7 fruit fly cellular contexts compared by ENCODE assay signal in the genomic region with DNA sequence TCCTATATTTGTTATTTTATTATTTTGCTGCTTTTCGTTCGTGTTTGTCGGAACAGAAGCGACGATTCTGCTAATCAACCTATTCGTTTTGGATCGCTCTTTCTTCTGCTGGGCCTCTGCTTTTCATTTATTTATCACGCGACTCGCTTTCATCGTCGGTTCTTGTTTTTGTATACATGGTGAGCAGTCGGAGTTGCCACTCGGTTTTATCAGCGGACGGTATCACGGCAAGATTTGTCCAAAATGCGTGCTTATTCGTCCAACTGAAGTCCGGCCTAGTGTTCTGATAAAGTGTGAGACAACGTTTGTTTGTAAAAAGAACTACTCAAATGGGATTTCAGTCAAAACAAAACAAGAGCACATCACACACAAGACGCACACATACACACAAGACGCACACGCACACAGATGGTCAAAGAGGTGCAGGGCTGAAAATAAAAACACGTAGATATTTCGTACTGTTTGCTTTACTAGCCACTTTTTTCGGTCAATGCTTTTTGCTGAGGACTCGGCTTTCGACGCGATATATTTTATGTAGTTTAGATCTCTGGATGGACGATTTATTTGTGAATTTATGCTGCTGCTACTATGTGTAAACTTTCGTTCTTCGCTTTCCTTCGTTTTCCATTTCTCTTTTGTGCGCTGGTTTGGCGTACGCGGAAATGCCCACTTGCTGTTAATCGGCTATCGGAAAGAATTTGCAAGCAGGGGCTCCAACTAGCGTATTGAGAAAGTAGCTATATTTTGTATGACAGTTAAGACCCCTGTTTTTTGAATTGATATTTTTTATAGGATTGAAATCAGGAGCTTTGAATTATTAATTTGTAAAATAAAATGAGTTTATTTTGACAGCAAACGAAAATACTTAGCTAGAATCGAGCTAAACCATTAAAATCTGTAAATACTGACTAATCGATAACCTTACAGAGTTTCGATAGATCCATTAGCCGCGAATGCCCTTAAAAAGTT.
TF ChIP-seq lines count a peak whose summit lies in the region.

twin (minus strand) TSS at position 632 of the 969 bp plus-strand sequence.

- TF ChIP-seq CTCF in whole organism, embryonic (GFP tag; optimal IDR thresholded peaks at IDR 0.05; lab: Kevin White, UChicago), result peak; percentile 20

TF ChIP-seq in Kc167, 6 proteins besides CTCF, POLR2A, EP300 and RAD21:
- TF ChIP-seq psq (optimal IDR thresholded peaks at IDR 0.05; lab: Kevin White, UChicago), result peak; percentile 47
- no peak for TF ChIP-seq Sin3A (optimal IDR thresholded peaks at IDR 0.05; lab: Kevin White, UChicago)

TF ChIP-seq in whole organism, 6 proteins besides CTCF, POLR2A, EP300 and RAD21:
- TF ChIP-seq EcR (GFP tag; optimal IDR thresholded peaks at IDR 0.05; lab: Kevin White, UChicago) (no peak), pan (optimal IDR thresholded peaks at IDR 0.05; lab: Kevin White, UChicago) (peak; percentile 34)
TF ChIP-seq in whole organism: peak in this region for 1.

TF ChIP-seq in whole organism, adult, 20 proteins besides CTCF, POLR2A, EP300 and RAD21 (continues in another document):
- TF ChIP-seq CG12768 (GFP tag; optimal IDR thresholded peaks at IDR 0.05; lab: Kevin White, UChicago), result peak; percentile 3
- peak; percentile 45 for TF ChIP-seq Mnt (GFP tag; optimal IDR thresholded peaks at IDR 0.05; lab: Kevin White, UChicago)
- TF ChIP-seq CG7101 (tag; optimal IDR thresholded peaks at IDR 0.05; lab: Kevin White, UChicago), result peak; percentile 50
- peak; percentile 14 for TF ChIP-seq ovo (GFP tag; optimal IDR thresholded peaks at IDR 0.05; lab: Kevin White, UChicago)
- TF ChIP-seq cnc (optimal IDR thresholded peaks at IDR 0.05; lab: Kevin White, UChicago), result no peak
- TF ChIP-seq bab1 (GFP tag; optimal IDR thresholded peaks at IDR 0.05; lab: Kevin White, UChicago), result peak; percentile 44
- TF ChIP-seq cic (GFP tag; optimal IDR thresholded peaks at IDR 0.05; lab: Kevin White, UChicago), result no peak
- peak; percentile 41 for TF ChIP-seq CG11617 (GFP tag; optimal IDR thresholded peaks at IDR 0.05; lab: Kevin White, UChicago)
- peak; percentile 32 for TF ChIP-seq pad (GFP tag; optimal IDR thresholded peaks at IDR 0.05; lab: Kevin White, UChicago)
- TF ChIP-seq Crg-1 (GFP tag; optimal IDR thresholded peaks at IDR 0.05; lab: Kevin White, UChicago), result peak; percentile 51
- peak; percentile 73 for TF ChIP-seq CG1620 (GFP tag; optimal IDR thresholded peaks at IDR 0.05; lab: Kevin White, UChicago)
- TF ChIP-seq Hr96 (GFP tag; optimal IDR thresholded peaks at IDR 0.05; lab: Kevin White, UChicago), result no peak
- peak; percentile 23 for TF ChIP-seq tj (GFP tag; optimal IDR thresholded peaks at IDR 0.05; lab: Kevin White, UChicago)
- peak; percentile 30 for TF ChIP-seq CG33017 (tag; optimal IDR thresholded peaks at IDR 0.05; lab: Kevin White, UChicago)
- TF ChIP-seq CG5204 (GFP tag; optimal IDR thresholded peaks at IDR 0.05; lab: Kevin White, UChicago), result no peak

TF ChIP-seq in whole organism, embryonic, 481 proteins besides CTCF, POLR2A, EP300 and RAD21 (continues in another document):
- TF ChIP-seq Dref (GFP tag; IDR thresholded peaks at IDR 0.05; lab: Robert Waterston, UW) (peak; percentile 71), usp (GFP tag; optimal IDR thresholded peaks at IDR 0.05; lab: Kevin White, UChicago) (no peak), cato (GFP tag; optimal IDR thresholded peaks at IDR 0.05; lab: Kevin White, UChicago; ENCODE audit: borderline replicate concordance) (no peak), ase (GFP tag; IDR thresholded peaks at IDR 0.05; lab: Robert Waterston, UW) (no peak), ttk (GFP tag; IDR thresholded peaks at IDR 0.05; lab: Robert Waterston, UW) (no peak), kay (GFP tag; optimal IDR thresholded peaks at IDR 0.05; lab: Kevin White, UChicago) (peak; percentile 45), abd-A (tag; optimal IDR thresholded peaks at IDR 0.05; lab: Kevin White, UChicago) (no peak), Ets97D (GFP tag; optimal IDR thresholded peaks at IDR 0.05; lab: Kevin White, UChicago) (peak; percentile 79), CG1792 (GFP tag; optimal IDR thresholded peaks at IDR 0.05; lab: Kevin White, UChicago) (peak; percentile 24), CG9817 (tag; optimal IDR thresholded peaks at IDR 0.05; lab: Kevin White, UChicago) (peak; percentile 74), schlank (tag; optimal IDR thresholded peaks at IDR 0.05; lab: Kevin White, UChicago) (no peak), CG34422 (GFP tag; IDR thresholded peaks at IDR 0.05; lab: Robert Waterston, UW) (peak; percentile 56; the same call in 2 of the 3 replicates), CG1647 (GFP tag; optimal IDR thresholded peaks at IDR 0.05; lab: Kevin White, UChicago) (no peak), nau (GFP tag; optimal IDR thresholded peaks at IDR 0.05; lab: Kevin White, UChicago) (no peak), Fer3 (tag; optimal IDR thresholded peaks at IDR 0.05; lab: Kevin White, UChicago) (peak; percentile 52)

TF ChIP-seq in whole organism, prepupa, 60 proteins besides CTCF, POLR2A, EP300 and RAD21 (continues in another document):
- TF ChIP-seq Lpt (GFP tag; optimal IDR thresholded peaks at IDR 0.05; lab: Kevin White, UChicago), result peak; percentile 9
- no peak for TF ChIP-seq CG6808 (GFP tag; optimal IDR thresholded peaks at IDR 0.05; lab: Kevin White, UChicago)
- TF ChIP-seq CG10631 (GFP tag; optimal IDR thresholded peaks at IDR 0.05; lab: Kevin White, UChicago), result peak; percentile 51
- peak; percentile 63 for TF ChIP-seq Hr4 (GFP tag; optimal IDR thresholded peaks at IDR 0.05; lab: Kevin White, UChicago)
- no peak for TF ChIP-seq Blimp-1 (GFP tag; optimal IDR thresholded peaks at IDR 0.05; lab: Kevin White, UChicago)
- TF ChIP-seq CG1621 (tag; optimal IDR thresholded peaks at IDR 0.05; lab: Kevin White, UChicago), result no peak
- no peak for TF ChIP-seq dac (GFP tag; optimal IDR thresholded peaks at IDR 0.05; lab: Kevin White, UChicago)
- no peak for TF ChIP-seq Smox (GFP tag; optimal IDR thresholded peaks at IDR 0.05; lab: Kevin White, UChicago)
- no peak for TF ChIP-seq CG9139 (GFP tag; optimal IDR thresholded peaks at IDR 0.05; lab: Kevin White, UChicago)
- TF ChIP-seq Sox15 (GFP tag; optimal IDR thresholded peaks at IDR 0.05; lab: Kevin White, UChicago), result no peak
- TF ChIP-seq CG3919 (GFP tag; optimal IDR thresholded peaks at IDR 0.05; lab: Kevin White, UChicago), result peak; percentile 27
- TF ChIP-seq Eip93F (GFP tag; optimal IDR thresholded peaks at IDR 0.05; lab: Kevin White, UChicago), result no peak
- TF ChIP-seq topi (GFP tag; optimal IDR thresholded peaks at IDR 0.05; lab: Kevin White, UChicago), result peak; percentile 49
- TF ChIP-seq esn (GFP tag; optimal IDR thresholded peaks at IDR 0.05; lab: Kevin White, UChicago), result peak; percentile 58
- no peak for TF ChIP-seq CG15336 (GFP tag; IDR thresholded peaks at IDR 0.05; lab: Robert Waterston, UW)
- TF ChIP-seq fd85E (GFP tag; optimal IDR thresholded peaks at IDR 0.05; lab: Kevin White, UChicago), result no peak

TF ChIP-seq in whole organism, pupa, 21 proteins besides CTCF, POLR2A, EP300 and RAD21 (continues in another document):
- TF ChIP-seq CG15710 (tag; optimal IDR thresholded peaks at IDR 0.05; lab: Kevin White, UChicago), result peak; percentile 42
- TF ChIP-seq CG13204 (GFP tag; optimal IDR thresholded peaks at IDR 0.05; lab: Kevin White, UChicago), result no peak
- TF ChIP-seq CG4496 (GFP tag; IDR thresholded peaks at IDR 0.05; lab: Robert Waterston, UW), result 0 out of 3 replicates have a peak, but pooled peaks have one; percentile 42
- TF ChIP-seq rn (GFP tag; IDR thresholded peaks at IDR 0.05; lab: Robert Waterston, UW), result no peak
- no peak for TF ChIP-seq gl (tag; optimal IDR thresholded peaks at IDR 0.05; lab: Kevin White, UChicago)
- TF ChIP-seq fd96Ca (GFP tag; IDR thresholded peaks at IDR 0.05; lab: Robert Waterston, UW), result no peak
- TF ChIP-seq CG32121 (GFP tag; IDR thresholded peaks at IDR 0.05; lab: Robert Waterston, UW), result peak; percentile 64; the same call in 1 of the 2 replicates
- no peak for TF ChIP-seq Ets98B (GFP tag; IDR thresholded peaks at IDR 0.05; lab: Robert Waterston, UW)
- TF ChIP-seq CG34367 (tag; optimal IDR thresholded peaks at IDR 0.05; lab: Kevin White, UChicago), result no peak
- peak; percentile 18 for TF ChIP-seq CG8159 (tag; optimal IDR thresholded peaks at IDR 0.05; lab: Kevin White, UChicago)
- peak; percentile 32 for TF ChIP-seq CG9948 (tag; optimal IDR thresholded peaks at IDR 0.05; lab: Kevin White, UChicago)
- peak; percentile 0 for TF ChIP-seq CG8301 (tag; optimal IDR thresholded peaks at IDR 0.05; lab: Kevin White, UChicago)
- TF ChIP-seq CG12605 (GFP tag; IDR thresholded peaks at IDR 0.05; lab: Robert Waterston, UW), result no peak
- no peak for TF ChIP-seq Pif1A (GFP tag; optimal IDR thresholded peaks at IDR 0.05; lab: Kevin White, UChicago)
- TF ChIP-seq EcR (GFP tag; optimal IDR thresholded peaks at IDR 0.05; lab: Kevin White, UChicago), result no peak
- no peak for TF ChIP-seq CG10348 (GFP tag; IDR thresholded peaks at IDR 0.05; lab: Robert Waterston, UW)
- no peak for TF ChIP-seq Snoo (tag; optimal IDR thresholded peaks at IDR 0.05; lab: Kevin White, UChicago)

TF ChIP-seq in whole organism, wandering third instar larva, 38 proteins besides CTCF, POLR2A, EP300 and RAD21 (continues in another document):
- TF ChIP-seq br (GFP tag; optimal IDR thresholded peaks at IDR 0.05; lab: Kevin White, UChicago) (peak; percentile 39), N (GFP tag; optimal IDR thresholded peaks at IDR 0.05; lab: Kevin White, UChicago) (no peak), CG9705 (GFP tag; optimal IDR thresholded peaks at IDR 0.05; lab: Kevin White, UChicago) (peak; percentile 43), lola (GFP tag; optimal IDR thresholded peaks at IDR 0.05; lab: Kevin White, UChicago) (no peak), GATAd (GFP tag; optimal IDR thresholded peaks at IDR 0.05; lab: Kevin White, UChicago) (no peak), Myc (optimal IDR thresholded peaks at IDR 0.05; lab: Kevin White, UChicago) (peak; percentile 63), tai (GFP tag; optimal IDR thresholded peaks at IDR 0.05; lab: Kevin White, UChicago) (no peak), Mio (GFP tag; optimal IDR thresholded peaks at IDR 0.05; lab: Kevin White, UChicago) (no peak), Dfd (GFP tag; optimal IDR thresholded peaks at IDR 0.05; lab: Kevin White, UChicago) (no peak), Sp1 (GFP tag; optimal IDR thresholded peaks at IDR 0.05; lab: Kevin White, UChicago) (peak; percentile 37), woc (GFP tag; optimal IDR thresholded peaks at IDR 0.05; lab: Kevin White, UChicago) (peak; percentile 76), dmrt93B (GFP tag; optimal IDR thresholded peaks at IDR 0.05; lab: Kevin White, UChicago) (no peak), Hr83 (GFP tag; optimal IDR thresholded peaks at IDR 0.05; lab: Kevin White, UChicago; ENCODE audit: poor library complexity, severe bottlenecking) (peak; percentile 62), foxo (GFP tag; optimal IDR thresholded peaks at IDR 0.05; lab: Kevin White, UChicago) (peak in 1 of 2 experiments; percentile 65), brk (GFP tag; optimal IDR thresholded peaks at IDR 0.05; lab: Kevin White, UChicago) (no peak), Jra (GFP tag; optimal IDR thresholded peaks at IDR 0.05; lab: Kevin White, UChicago) (no peak), dsf (GFP tag; optimal IDR thresholded peaks at IDR 0.05; lab: Kevin White, UChicago; ENCODE audit: borderline replicate concordance) (peak; percentile 15), rgr (GFP tag; optimal IDR thresholded peaks at IDR 0.05; lab: Kevin White, UChicago) (peak; percentile 37), Hnf4 (GFP tag; optimal IDR thresholded peaks at IDR 0.05; lab: Kevin White, UChicago) (peak; percentile 57)
